Worm (Caenorhabditis elegans) whole organism, L4 larva: ENCODE measurements around the gene cyn-8.
A peak's percentile ranks its signal among the peaks of the same experiment; 100 is the strongest.

Experiments
- F26F4.8 ChIP-seq: fragments of 200-800 bp; sonication (Bioruptor generic); conservative IDR thresholded peaks from 2 replicates; pipeline ENCODE4 v1.3.6; 2022; ENCODE audit warnings: missing genetic modification characterization, missing compliant biosample characterization
- F49E8.2 ChIP-seq: sonication (generic microtip); optimal IDR thresholded peaks from 2 replicates; lab custom pipeline; 2016; ENCODE audit warnings: missing compliant biosample characterization, mild to moderate bottlenecking, missing genetic modification characterization, borderline replicate concordance
- T20F7.1 ChIP-seq: fragments of 200-800 bp; sonication (Bioruptor generic); optimal IDR thresholded peaks from 2 replicates; lab custom pipeline; 2018; ENCODE audit warnings: mild to moderate bottlenecking, missing genetic modification characterization, missing compliant biosample characterization
- Y5F2A.4 ChIP-seq: fragments of 200-800 bp; sonication (Bioruptor generic); optimal IDR thresholded peaks from 2 replicates; lab custom pipeline; 2018; ENCODE audit warnings: mild to moderate bottlenecking, missing genetic modification characterization, missing compliant biosample characterization
- Y75B8A.6 ChIP-seq: fragments of 200-800 bp; sonication (Bioruptor generic); IDR thresholded peaks from 2 replicates; pipeline ENCODE4 v1.3.6; 2022; ENCODE audit warnings: missing genetic modification reagents, missing genetic modification characterization, missing compliant biosample characterization
- aha-1 ChIP-seq: fragments of 150-350 bp; peaks from one replicate; lab custom pipeline; 2014; ENCODE audit warnings: missing biosample characterization, missing genetic modification characterization
- aly-2 ChIP-seq: sonication (generic microtip); optimal IDR thresholded peaks from 2 replicates; lab custom pipeline; 2018; ENCODE audit warnings: missing biosample characterization, missing genetic modification characterization
- arid-1 ChIP-seq: fragments of 200-800 bp; sonication (Bioruptor generic); conservative IDR thresholded peaks from 2 replicates; pipeline ENCODE4 v1.3.6; 2022; ENCODE audit warnings: missing genetic modification reagents, missing genetic modification characterization, missing compliant biosample characterization
- ceh-20 ChIP-seq: fragments of 200-800 bp; sonication (Bioruptor generic); IDR thresholded peaks from 2 replicates; pipeline ENCODE4 v1.3.6; 2022; ENCODE audit warnings: missing genetic modification reagents, missing genetic modification characterization, missing compliant biosample characterization
- ceh-28 ChIP-seq: fragments of 150-350 bp; optimal IDR thresholded peaks from 2 replicates; lab custom pipeline; 2014; ENCODE audit warnings: missing biosample characterization, missing genetic modification reagents, missing genetic modification characterization
- ceh-82 ChIP-seq: sonication (generic microtip); optimal IDR thresholded peaks from 2 replicates; lab custom pipeline; 2017; ENCODE audit warnings: missing biosample characterization, missing genetic modification characterization
- ces-1 ChIP-seq: fragments of 150-350 bp; sonication (generic microtip); optimal IDR thresholded peaks from 4 replicates; lab custom pipeline; 2014; ENCODE audit warnings: missing biosample characterization, missing genetic modification reagents, missing genetic modification characterization
- daf-12 ChIP-seq: fragments of 150-350 bp; optimal IDR thresholded peaks from 2 replicates; lab custom pipeline; 2014; ENCODE audit warnings: missing biosample characterization, missing genetic modification reagents, missing genetic modification characterization
- dpl-1 ChIP-seq: fragments of 150-350 bp; optimal IDR thresholded peaks from 2 replicates; lab custom pipeline; 2014; ENCODE audit warnings: missing biosample characterization, missing genetic modification reagents, missing genetic modification characterization
- egl-43 ChIP-seq: fragments of 200-800 bp; sonication (Bioruptor generic); IDR thresholded peaks from 2 replicates; pipeline ENCODE4 v1.3.6; 2022; ENCODE audit warnings: missing genetic modification reagents, missing genetic modification characterization, missing compliant biosample characterization
- fos-1 ChIP-seq: fragments of 150-350 bp; optimal IDR thresholded peaks from 2 replicates; lab custom pipeline; 2014; ENCODE audit warnings: missing biosample characterization, missing genetic modification characterization
- gei-8 ChIP-seq: fragments of 200-800 bp; sonication (Bioruptor generic); optimal IDR thresholded peaks from 2 replicates; lab custom pipeline; 2018; ENCODE audit warnings: mild to moderate bottlenecking, missing genetic modification characterization, missing compliant biosample characterization
- hif-1 ChIP-seq, 2 experiments: sonication (generic microtip); optimal IDR thresholded peaks; 2 replicates each; lab custom pipeline; 2016 to 2017; ENCODE audit warnings: missing compliant biosample characterization in 2 of 2, missing genetic modification characterization in 2 of 2, missing genetic modification reagents in 2 of 2, missing genotype in 2 of 2, mild to moderate bottlenecking in 1 of 2
- hmg-1.1 ChIP-seq: fragments of 200-800 bp; sonication (Bioruptor generic); IDR thresholded peaks from 2 replicates; pipeline ENCODE4 v1.3.6; 2022; ENCODE audit warnings: missing genetic modification reagents, missing genetic modification characterization, missing compliant biosample characterization
- lim-7 ChIP-seq: fragments of 200-800 bp; sonication (Bioruptor generic); IDR thresholded peaks from 2 replicates; pipeline ENCODE4 v1.3.6; 2022; ENCODE audit warnings: missing genetic modification characterization, missing compliant biosample characterization
- lin-13 ChIP-seq: fragments of 150-350 bp; optimal IDR thresholded peaks from 2 replicates; lab custom pipeline; 2014; ENCODE audit warnings: missing biosample characterization, missing genetic modification reagents, missing genetic modification characterization
- lin-38 ChIP-seq: fragments of 200-800 bp; sonication (Bioruptor generic); IDR thresholded peaks from 2 replicates; pipeline ENCODE4 v1.3.6; 2022; ENCODE audit warnings: missing genetic modification reagents, missing genetic modification characterization, missing compliant biosample characterization
- lsy-2 ChIP-seq, 2 experiments: fragments of 150-350 bp in 1 of 2; sonication (generic microtip) in 1 of 2; optimal IDR thresholded peaks; 2 replicates each; lab custom pipeline; 2014 to 2017; ENCODE audit warnings: missing biosample characterization in 2 of 2, missing genetic modification characterization in 2 of 2
- mdt-29 ChIP-seq: fragments of 200-800 bp; sonication (Bioruptor generic); IDR thresholded peaks from 2 replicates; pipeline ENCODE4 v1.3.6; 2022; ENCODE audit warnings: missing genetic modification reagents, missing genetic modification characterization, missing compliant biosample characterization
- mxl-3 ChIP-seq: fragments of 200-800 bp; sonication (Bioruptor generic); optimal IDR thresholded peaks from 2 replicates; lab custom pipeline; 2018; ENCODE audit warnings: mild to moderate bottlenecking, missing genetic modification characterization, missing compliant biosample characterization
- nhr-102 ChIP-seq: sonication (generic microtip); optimal IDR thresholded peaks from 2 replicates; lab custom pipeline; 2016; ENCODE audit warnings: mild to moderate bottlenecking, missing genetic modification characterization, moderate library complexity, missing compliant biosample characterization
- nhr-237 ChIP-seq: sonication (generic microtip); optimal IDR thresholded peaks from 2 replicates; lab custom pipeline; 2017; ENCODE audit warnings: missing biosample characterization, missing genetic modification characterization
- nhr-28 ChIP-seq: fragments of 150-350 bp; optimal IDR thresholded peaks from 2 replicates; lab custom pipeline; 2014; ENCODE audit warnings: missing biosample characterization, missing genetic modification characterization
- nhr-41 ChIP-seq: fragments of 200-800 bp; sonication (Bioruptor generic); IDR thresholded peaks from 2 replicates; pipeline ENCODE4 v1.3.6; 2022; ENCODE audit warnings: missing genetic modification reagents, missing genetic modification characterization, missing compliant biosample characterization
- nhr-42 ChIP-seq: fragments of 200-800 bp; sonication (Bioruptor generic); IDR thresholded peaks from 2 replicates; pipeline ENCODE4 v1.3.6; 2022; ENCODE audit warnings: missing genetic modification characterization, missing compliant biosample characterization
- nhr-6 ChIP-seq: fragments of 150-350 bp; optimal IDR thresholded peaks from 2 replicates; lab custom pipeline; 2014; ENCODE audit warnings: missing biosample characterization, missing genetic modification characterization
- pqm-1 ChIP-seq: sonication (generic microtip); optimal IDR thresholded peaks from 2 replicates; lab custom pipeline; 2017; ENCODE audit warnings: missing biosample characterization, missing genetic modification characterization
- rbr-2 ChIP-seq: sonication (generic microtip); optimal IDR thresholded peaks from 2 replicates; lab custom pipeline; 2016; ENCODE audit warnings: missing genotype, missing genetic modification characterization, missing compliant biosample characterization
- sdz-12 ChIP-seq: fragments of 200-800 bp; sonication (Bioruptor generic); optimal IDR thresholded peaks from 2 replicates; lab custom pipeline; 2018; ENCODE audit warnings: mild to moderate bottlenecking, missing genetic modification characterization, missing compliant biosample characterization
- set-16 ChIP-seq: fragments of 200-800 bp; sonication (Bioruptor generic); IDR thresholded peaks from 2 replicates; pipeline ENCODE4 v1.3.6; 2022; ENCODE audit warnings: missing genetic modification reagents, missing genetic modification characterization, missing compliant biosample characterization
- skn-1 ChIP-seq: fragments of 150-350 bp; optimal IDR thresholded peaks from 2 replicates; lab custom pipeline; 2014; ENCODE audit warnings: missing biosample characterization, missing genetic modification characterization
- snpc-1.2 ChIP-seq: fragments of 200-800 bp; sonication (Bioruptor generic); IDR thresholded peaks from 2 replicates; pipeline ENCODE4 v1.3.6; 2022; ENCODE audit warnings: missing genetic modification reagents, missing genetic modification characterization, missing compliant biosample characterization
- snpc-4 ChIP-seq: fragments of 150-350 bp; optimal IDR thresholded peaks from 2 replicates; lab custom pipeline; 2014; ENCODE audit warnings: missing biosample characterization, missing genetic modification characterization
- tag-97 ChIP-seq: fragments of 200-800 bp; sonication (Bioruptor generic); IDR thresholded peaks from 2 replicates; pipeline ENCODE4 v1.3.6; 2022; ENCODE audit warnings: missing genetic modification characterization, missing compliant biosample characterization
- unc-130 ChIP-seq: sonication (generic microtip); optimal IDR thresholded peaks from 2 replicates; lab custom pipeline; 2016; ENCODE audit warnings: missing genetic modification reagents, missing genetic modification characterization, missing compliant biosample characterization
- unc-62 ChIP-seq, 3 experiments: fragments of 150-350 bp in 1 of 3; sonication (generic microtip); optimal IDR thresholded peaks in 2 of 3; peaks in 1 of 3; 1 replicate in 1 of 3; 2 replicates in 2 of 3; lab custom pipeline; 2014 to 2017; ENCODE audit warnings: missing biosample characterization in 3 of 3, missing genetic modification characterization in 3 of 3, missing genetic modification reagents in 3 of 3, missing genotype in 1 of 3
- zip-2 ChIP-seq: fragments of 150-350 bp; optimal IDR thresholded peaks from 2 replicates; lab custom pipeline; 2014; ENCODE audit warnings: missing biosample characterization, missing genetic modification characterization
- ztf-11 ChIP-seq: fragments of 150-350 bp; optimal IDR thresholded peaks from 2 replicates; lab custom pipeline; 2014; ENCODE audit warnings: missing biosample characterization, missing genetic modification characterization

Gene cyn-8

ce11 chrX:8905089-8905488 is 6.0 kb upstream of the cyn-8 start, which contains the start of gene ensh-1:
ensh-1 (plus strand) TSS chrX:8905389.
- TF ChIP-seq ceh-82 (no peak), aha-1 (tag; lab: Kevin White, UChicago) (peak; percentile 20)

- no peak for TF ChIP-seq unc-62 (GFP tag; optimal IDR thresholded peaks at IDR 0.05 in 1 of 2; lab: Kevin White, UChicago)
- TF ChIP-seq unc-62 (tag; optimal IDR thresholded peaks at IDR 0.05; lab: Kevin White, UChicago) = no peak
- TF ChIP-seq ztf-11 (tag; lab: Kevin White, UChicago) = no peak
- no peak for TF ChIP-seq ceh-20 (GFP tag; lab: Robert Waterston, UW)
- 0 out of 2 replicates have a peak, but pooled peaks have one; percentile 10 for TF ChIP-seq mdt-29 (GFP tag; lab: Robert Waterston, UW)
- peak; percentile 52 for TF ChIP-seq set-16 (GFP tag; lab: Robert Waterston, UW)
- no peak for TF ChIP-seq aly-2 (tag; lab: Kevin White, UChicago)
Measured at ce11 chrX:8917730-8918129, 6.6 kb downstream of the cyn-8 start.

ce11 chrX:8918792-8919191 is 7.7 kb downstream of the cyn-8 start:
- TF ChIP-seq F26F4.8 (GFP tag; lab: Robert Waterston, UW) (0 out of 2 replicates have a peak, but pooled peaks have one; percentile 21), arid-1 (no peak), lin-13 (GFP tag; lab: Kevin White, UChicago) (no peak), nhr-237 (tag; lab: Kevin White, UChicago) (no peak), nhr-102 (tag; lab: Kevin White, UChicago) (no peak), fos-1 (tag; lab: Kevin White, UChicago) (no peak), ces-1 (peak; percentile 85), ceh-28 (no peak), unc-130 (no peak), pqm-1 (no peak), skn-1 (tag; lab: Kevin White, UChicago) (no peak), ceh-20 (GFP tag; lab: Robert Waterston, UW) (no peak), lsy-2 (tag; optimal IDR thresholded peaks at IDR 0.05; lab: Kevin White, UChicago) (peak in 1 of 2 experiments; percentile 5), gei-8 (GFP tag; lab: Kevin White, UChicago) (no peak), dpl-1 (GFP tag; lab: Kevin White, UChicago) (no peak), daf-12 (tag; lab: Kevin White, UChicago) (no peak), egl-43 (GFP tag; lab: Robert Waterston, UW) (no peak), lin-38 (GFP tag; lab: Robert Waterston, UW) (no peak), aha-1 (tag; lab: Kevin White, UChicago) (no peak)

ce11 chrX:8919323-8919722 is 8.2 kb downstream of the cyn-8 start, which contains the start of gene nlp-14:
nlp-14 (minus strand) TSS chrX:8919423.
- TF ChIP-seq F49E8.2 (tag; lab: Kevin White, UChicago) = no peak
- no peak for TF ChIP-seq Y75B8A.6 (GFP tag; lab: Robert Waterston, UW)
- peak; percentile 75 for TF ChIP-seq aha-1 (tag; lab: Kevin White, UChicago)
- no peak for TF ChIP-seq sdz-12

- TF ChIP-seq snpc-4 (tag; lab: Kevin White, UChicago) (no peak), unc-62 (GFP tag; optimal IDR thresholded peaks at IDR 0.05 in 1 of 2; lab: Kevin White, UChicago) (peak in 1 of 2 experiments; percentile 91), unc-62 (tag; optimal IDR thresholded peaks at IDR 0.05; lab: Kevin White, UChicago) (no peak), rbr-2 (tag; lab: Kevin White, UChicago) (no peak), T20F7.1 (GFP tag; lab: Kevin White, UChicago) (no peak)
Measured at ce11 chrX:8921221-8921620, 10.1 kb downstream of the cyn-8 start.

DNA sequence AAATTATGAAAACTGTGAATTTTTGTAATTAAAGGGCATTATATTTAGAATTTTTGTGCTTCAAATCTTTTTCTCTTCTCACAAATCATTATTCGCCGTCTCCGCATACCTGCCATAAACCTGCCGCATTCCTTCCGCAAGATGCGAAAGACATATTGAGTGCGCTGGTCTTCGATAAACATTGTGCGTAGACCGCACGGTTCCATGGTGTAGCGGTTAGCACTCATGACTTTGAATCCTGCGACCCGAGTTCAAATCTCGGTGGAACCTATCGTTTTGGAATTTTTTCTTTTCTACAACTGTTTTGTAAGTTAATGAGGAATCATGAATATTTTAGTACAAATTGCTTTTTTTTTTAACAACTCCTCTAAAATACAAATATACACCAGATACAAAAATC is 14.3 kb downstream of the cyn-8 start:
- no peak for TF ChIP-seq Y5F2A.4
- TF ChIP-seq fos-1 (tag; lab: Kevin White, UChicago) = no peak
- TF ChIP-seq nhr-41 = 0 out of 2 replicates have a peak, but pooled peaks have one; percentile 23
- no peak for TF ChIP-seq zip-2 (tag; lab: Kevin White, UChicago)
- no peak for TF ChIP-seq snpc-4 (tag; lab: Kevin White, UChicago)
- peak; percentile 86 for TF ChIP-seq lim-7 (GFP tag; lab: Robert Waterston, UW)
- peak; percentile 58; the same call in 1 of the 2 replicates for TF ChIP-seq hmg-1.1 (GFP tag; lab: Robert Waterston, UW)
- TF ChIP-seq nhr-6 = no peak
- no peak for TF ChIP-seq nhr-28
- TF ChIP-seq tag-97 = no peak
- TF ChIP-seq mxl-3 (GFP tag; lab: Kevin White, UChicago) = peak; percentile 16
- no peak for TF ChIP-seq F49E8.2 (tag; lab: Kevin White, UChicago)
- TF ChIP-seq nhr-42 (GFP tag; lab: Robert Waterston, UW) = no peak
- peak in 1 of 2 experiments; percentile 24 for TF ChIP-seq hif-1 (tag; optimal IDR thresholded peaks at IDR 0.05; lab: Kevin White, UChicago)
- TF ChIP-seq snpc-1.2 = peak; percentile 83
